Fruit fly (Drosophila melanogaster) whole organism, embryonic: ENCODE measurements around the gene CG14982.

ENCODE experiments used
- Atf6 ChIP-seq: fragments of 200-800 bp; sonication (Bioruptor generic); IDR thresholded peaks from 2 replicates; pipeline ENCODE4 v1.3.6; 2022; ENCODE audit warnings: missing biosample characterization, missing genetic modification characterization
- CG1024 ChIP-seq: fragments of 200-800 bp; sonication (Bioruptor generic); IDR thresholded peaks from 2 replicates; pipeline ENCODE4 v1.3.6; 2022; ENCODE audit warnings: missing biosample characterization, missing genetic modification characterization
- CG10431 ChIP-seq: fragments of 200-800 bp; sonication (Bioruptor generic); optimal IDR thresholded peaks from 3 replicates; lab custom pipeline; 2018; ENCODE audit warnings: missing biosample characterization, mild to moderate bottlenecking, missing genetic modification characterization
- CG12299 ChIP-seq: fragments of 200-800 bp; sonication (Bioruptor generic); optimal IDR thresholded peaks from 2 replicates; lab custom pipeline; 2018; ENCODE audit warnings: missing biosample characterization, mild to moderate bottlenecking, missing genetic modification characterization
- CG13424 ChIP-seq: fragments of 200-800 bp; sonication (Bioruptor generic); optimal IDR thresholded peaks from 2 replicates; lab custom pipeline; 2019; ENCODE audit warnings: missing biosample characterization, mild to moderate bottlenecking, missing genetic modification characterization, moderate library complexity
- CG13775 ChIP-seq: fragments of 200-800 bp; sonication (Bioruptor generic); optimal IDR thresholded peaks from 3 replicates; lab custom pipeline; 2017; ENCODE audit warnings: missing biosample characterization, mild to moderate bottlenecking, missing genetic modification characterization
- CG14965 ChIP-seq: fragments of 200-800 bp; sonication (Bioruptor generic); optimal IDR thresholded peaks from 2 replicates; lab custom pipeline; 2016; ENCODE audit warnings: missing biosample characterization, missing genetic modification characterization, borderline replicate concordance
- CG17829 ChIP-seq: fragments of 200-800 bp; optimal IDR thresholded peaks from 2 replicates; lab custom pipeline; 2019; ENCODE audit warnings: missing biosample characterization, mild to moderate bottlenecking, missing genetic modification characterization, moderate library complexity
- CG18011 ChIP-seq: fragments of 200-800 bp; sonication (Bioruptor generic); optimal IDR thresholded peaks from 2 replicates; lab custom pipeline; 2017; ENCODE audit warnings: missing biosample characterization, missing genetic modification characterization, mild to moderate bottlenecking, moderate library complexity, missing genotype
- CG2678 ChIP-seq: fragments of 200-800 bp; sonication (Bioruptor generic); optimal IDR thresholded peaks from 3 replicates; lab custom pipeline; 2019; ENCODE audit warnings: missing biosample characterization, mild to moderate bottlenecking, missing genetic modification characterization, moderate library complexity
- CG2712 ChIP-seq: fragments of 200-800 bp; optimal IDR thresholded peaks from 3 replicates; lab custom pipeline; 2019; ENCODE audit warnings: missing biosample characterization, mild to moderate bottlenecking, missing genetic modification characterization, moderate library complexity
- CG34224 ChIP-seq: fragments of 200-800 bp; sonication (Bioruptor generic); IDR thresholded peaks from 3 replicates; pipeline ENCODE4 v1.3.6; 2022; ENCODE audit warnings: missing biosample characterization, missing genetic modification characterization; ENCODE audit not compliant: partially characterized antibody
- CG4404 ChIP-seq: fragments of 200-800 bp; sonication (Bioruptor generic); IDR thresholded peaks from 2 replicates; pipeline ENCODE4 v1.3.6; 2022; ENCODE audit warnings: missing biosample characterization, missing genetic modification characterization
- CG6254 ChIP-seq: fragments of 200-800 bp; sonication (Bioruptor generic); optimal IDR thresholded peaks from 3 replicates; lab custom pipeline; 2017; ENCODE audit warnings: mild to moderate bottlenecking, missing biosample characterization, missing genetic modification reagents, missing genetic modification characterization
- CG6791 ChIP-seq: fragments of 200-800 bp; sonication (Bioruptor generic); IDR thresholded peaks from 3 replicates; pipeline ENCODE4 v1.3.6; 2022; ENCODE audit warnings: missing biosample characterization, missing genetic modification characterization; ENCODE audit not compliant: partially characterized antibody
- CG6813 ChIP-seq: fragments of 200-800 bp; sonication (Bioruptor generic); optimal IDR thresholded peaks from 2 replicates; lab custom pipeline; 2017; ENCODE audit warnings: missing biosample characterization, missing genetic modification characterization, mild to moderate bottlenecking, moderate library complexity, missing genetic modification reagents
- CG9437 ChIP-seq: fragments of 200-800 bp; sonication (Bioruptor generic); optimal IDR thresholded peaks from 2 replicates; lab custom pipeline; 2018; ENCODE audit warnings: missing biosample characterization, mild to moderate bottlenecking, missing genetic modification characterization
- CrebB ChIP-seq: fragments of 200-800 bp; sonication (Bioruptor generic); optimal IDR thresholded peaks from 3 replicates; lab custom pipeline; 2018; ENCODE audit warnings: missing biosample characterization, mild to moderate bottlenecking, missing genetic modification characterization
- D19B ChIP-seq: fragments of 200-800 bp; sonication (Bioruptor generic); optimal IDR thresholded peaks from 2 replicates; lab custom pipeline; 2017; ENCODE audit warnings: missing biosample characterization, mild to moderate bottlenecking, missing genetic modification characterization
- Dek ChIP-seq: fragments of 200-800 bp; sonication (Bioruptor generic); optimal IDR thresholded peaks from 3 replicates; lab custom pipeline; 2019; ENCODE audit warnings: missing biosample characterization, mild to moderate bottlenecking, missing genetic modification characterization, moderate library complexity
- Dp ChIP-seq: fragments of 200-800 bp; sonication (Bioruptor generic); optimal IDR thresholded peaks from 2 replicates; lab custom pipeline; 2018; ENCODE audit warnings: missing biosample characterization, mild to moderate bottlenecking, missing genetic modification characterization, moderate library complexity
- Ets65A ChIP-seq: fragments of 200-800 bp; sonication (Bioruptor generic); peaks from one replicate; lab custom pipeline; 2016; ENCODE audit warnings: missing biosample characterization, missing genetic modification characterization
- GATAe ChIP-seq: fragments of 200-800 bp; sonication (Bioruptor generic); conservative IDR thresholded peaks from 2 replicates; pipeline ENCODE4 v1.3.6; 2022; ENCODE audit warnings: missing biosample characterization, missing genetic modification characterization
- HLH3B ChIP-seq: fragments of 200-800 bp; sonication (Bioruptor generic); IDR thresholded peaks from 2 replicates; pipeline ENCODE4 v1.3.6; 2022; ENCODE audit warnings: missing biosample characterization, missing genetic modification characterization
- Hr51 ChIP-seq, 2 experiments: fragments of 200-800 bp; sonication (Bioruptor generic); optimal IDR thresholded peaks; 2 replicates in 1 of 2; 3 replicates in 1 of 2; lab custom pipeline; 2016 to 2018; ENCODE audit warnings: missing biosample characterization in 2 of 2, missing genetic modification characterization in 2 of 2, mild to moderate bottlenecking in 1 of 2, moderate library complexity in 1 of 2
- Max ChIP-seq: fragments of 200-800 bp; sonication (Bioruptor generic); optimal IDR thresholded peaks from 2 replicates; lab custom pipeline; 2016; ENCODE audit warnings: missing biosample characterization, mild to moderate bottlenecking, missing genetic modification characterization
- Oaz ChIP-seq: fragments of 200-800 bp; sonication (Bioruptor generic); IDR thresholded peaks from 2 replicates; pipeline ENCODE4 v1.3.6; 2022; ENCODE audit warnings: missing biosample characterization, missing genetic modification characterization
- Six4 ChIP-seq: fragments of 200-800 bp; sonication (Bioruptor generic); optimal IDR thresholded peaks from 2 replicates; lab custom pipeline; 2016; ENCODE audit warnings: missing biosample characterization, missing genetic modification characterization
- Ssrp ChIP-seq: fragments of 200-800 bp; sonication (Bioruptor generic); optimal IDR thresholded peaks from 2 replicates; lab custom pipeline; 2018; ENCODE audit warnings: missing biosample characterization, mild to moderate bottlenecking, missing genetic modification characterization, moderate library complexity
- Usf ChIP-seq: fragments of 200-800 bp; sonication (Bioruptor generic); optimal IDR thresholded peaks from 2 replicates; lab custom pipeline; 2017; ENCODE audit warnings: missing genotype, missing biosample characterization, missing genetic modification characterization
- amos ChIP-seq: fragments of 200-800 bp; sonication (Bioruptor generic); IDR thresholded peaks from 2 replicates; pipeline ENCODE4 v1.3.6; 2022; ENCODE audit warnings: missing biosample characterization, missing genetic modification characterization; ENCODE audit not compliant: partially characterized antibody
- az2 ChIP-seq: fragments of 200-800 bp; sonication (Bioruptor generic); optimal IDR thresholded peaks from 3 replicates; lab custom pipeline; 2016; ENCODE audit warnings: missing biosample characterization, missing genetic modification characterization
- dati ChIP-seq: fragments of 200-800 bp; sonication (Bioruptor generic); IDR thresholded peaks from 2 replicates; pipeline ENCODE4 v1.3.6; 2022; ENCODE audit warnings: missing biosample characterization, missing genetic modification characterization
- fu2 ChIP-seq: fragments of 200-800 bp; sonication (Bioruptor generic); optimal IDR thresholded peaks from 2 replicates; lab custom pipeline; 2016; ENCODE audit warnings: missing biosample characterization, missing genetic modification characterization
- kay ChIP-seq: fragments of 200-800 bp; sonication (Bioruptor generic); optimal IDR thresholded peaks from 2 replicates; lab custom pipeline; 2016; ENCODE audit warnings: missing biosample characterization, missing genetic modification characterization
- knrl ChIP-seq: fragments of 200-800 bp; sonication (Bioruptor generic); IDR thresholded peaks from 3 replicates; pipeline ENCODE4 v1.3.6; 2022; ENCODE audit warnings: missing biosample characterization, missing genetic modification characterization; ENCODE audit not compliant: partially characterized antibody
- lilli ChIP-seq: fragments of 200-800 bp; sonication (Bioruptor generic); optimal IDR thresholded peaks from 3 replicates; lab custom pipeline; 2016; ENCODE audit warnings: missing biosample characterization, missing genetic modification characterization
- nau ChIP-seq: fragments of 200-800 bp; sonication (Bioruptor generic); optimal IDR thresholded peaks from 3 replicates; lab custom pipeline; 2017; ENCODE audit warnings: missing biosample characterization, mild to moderate bottlenecking, missing genetic modification characterization, missing genetic modification reagents
- nerfin-2 ChIP-seq: fragments of 200-800 bp; sonication (Bioruptor generic); IDR thresholded peaks from 2 replicates; pipeline ENCODE4 v1.3.6; 2022; ENCODE audit warnings: missing biosample characterization, missing genetic modification characterization; ENCODE audit not compliant: partially characterized antibody
- oc ChIP-seq: fragments of 200-800 bp; sonication (Bioruptor generic); optimal IDR thresholded peaks from 2 replicates; lab custom pipeline; 2018; ENCODE audit warnings: missing biosample characterization, mild to moderate bottlenecking, missing genetic modification characterization, moderate library complexity
- org-1 ChIP-seq: fragments of 200-800 bp; sonication (Bioruptor generic); optimal IDR thresholded peaks from 2 replicates; lab custom pipeline; 2017; ENCODE audit warnings: missing biosample characterization, missing genetic modification characterization
- otp ChIP-seq: fragments of 200-800 bp; sonication (Bioruptor generic); IDR thresholded peaks from 3 replicates; pipeline ENCODE4, ENCODE4 v1.3.6; 2022; ENCODE audit warnings: missing biosample characterization, missing genetic modification characterization
- pho ChIP-seq: fragments of 200-800 bp; sonication (Bioruptor generic); optimal IDR thresholded peaks from 2 replicates; lab custom pipeline; 2016; ENCODE audit warnings: missing biosample characterization, missing genetic modification characterization
- pita ChIP-seq: fragments of 200-800 bp; sonication (Bioruptor generic); optimal IDR thresholded peaks from 2 replicates; lab custom pipeline; 2017; ENCODE audit warnings: missing biosample characterization, mild to moderate bottlenecking, missing genetic modification characterization
- pros ChIP-seq: fragments of 200-800 bp; sonication (Bioruptor generic); optimal IDR thresholded peaks from 3 replicates; lab custom pipeline; 2019; ENCODE audit warnings: missing biosample characterization, mild to moderate bottlenecking, missing genetic modification characterization, moderate library complexity
- repo ChIP-seq: fragments of 200-800 bp; sonication (Bioruptor generic); optimal IDR thresholded peaks from 2 replicates; lab custom pipeline; 2016; ENCODE audit warnings: missing biosample characterization, missing genetic modification characterization
- sob ChIP-seq: fragments of 200-800 bp; sonication (Bioruptor generic); IDR thresholded peaks from 2 replicates; pipeline ENCODE4 v1.3.6; 2022; ENCODE audit warnings: missing biosample characterization, missing genetic modification characterization
- stwl ChIP-seq: fragments of 200-800 bp; sonication (Bioruptor generic); optimal IDR thresholded peaks from 3 replicates; lab custom pipeline; 2018; ENCODE audit warnings: missing biosample characterization, mild to moderate bottlenecking, missing genetic modification characterization, moderate library complexity
- wek ChIP-seq: fragments of 200-800 bp; sonication (Bioruptor generic); optimal IDR thresholded peaks from 3 replicates; lab custom pipeline; 2018; ENCODE audit warnings: missing biosample characterization, mild to moderate bottlenecking, missing genetic modification characterization, moderate library complexity

Gene CG14982

DNA sequence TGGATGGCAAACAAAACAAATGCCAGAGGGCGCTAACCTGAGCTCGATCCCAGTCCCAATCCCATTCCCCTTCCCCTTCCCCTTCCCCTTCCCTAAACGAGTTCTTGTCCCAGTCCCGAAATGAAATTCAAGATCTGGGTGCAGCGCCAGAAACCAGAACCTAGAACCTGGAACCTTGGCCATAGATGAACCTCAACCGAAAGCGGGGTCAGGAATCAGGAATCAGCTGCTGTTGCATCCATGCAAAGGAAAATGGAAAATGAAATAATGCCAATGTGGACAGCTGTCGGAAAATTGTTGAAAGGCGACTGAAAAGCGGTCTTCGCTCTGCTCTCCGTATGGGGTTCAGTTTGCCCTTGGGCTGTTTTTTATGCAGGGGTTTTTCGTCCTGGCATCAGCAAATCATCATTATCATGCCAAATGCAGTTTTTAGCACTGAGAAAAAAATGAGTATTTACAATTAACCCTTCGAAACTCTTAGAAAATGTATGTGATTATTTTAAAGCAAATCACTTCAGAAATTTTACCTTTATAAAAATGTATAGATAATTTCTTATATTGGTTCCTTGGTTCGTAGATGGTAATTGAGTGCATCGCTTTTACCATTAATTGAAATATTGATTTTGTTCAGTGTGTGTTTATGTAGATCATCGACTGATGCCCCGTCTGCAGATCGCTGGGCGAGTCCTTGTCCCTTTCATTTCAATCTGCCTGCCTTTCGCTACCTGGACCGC is 35.3 kb downstream of the CG14982 start (continued):
- TF ChIP-seq CrebB (tag; lab: Kevin White, UChicago) (no peak), Ets65A (no peak), CG17829 (tag; lab: Kevin White, UChicago) (peak; percentile 62), CG34224 (GFP tag; lab: Robert Waterston, UW) (no peak), CG6791 (GFP tag; lab: Robert Waterston, UW) (no peak), lilli (no peak), Hr51 (GFP tag; optimal IDR thresholded peaks at IDR 0.05; lab: Kevin White, UChicago) (no peak), HLH3B (GFP tag; lab: Robert Waterston, UW) (no peak), Atf6 (GFP tag; lab: Robert Waterston, UW) (no peak), Ssrp (peak; percentile 39), CG9437 (GFP tag; lab: Kevin White, UChicago) (no peak), GATAe (GFP tag; lab: Robert Waterston, UW) (no peak), CG13424 (tag; lab: Kevin White, UChicago) (no peak), amos (GFP tag; lab: Robert Waterston, UW) (no peak), nau (GFP tag; lab: Kevin White, UChicago) (no peak), CG6254 (GFP tag; lab: Kevin White, UChicago) (no peak), pros (GFP tag; lab: Kevin White, UChicago) (peak; percentile 90), CG6813 (GFP tag; lab: Kevin White, UChicago) (no peak), az2 (GFP tag; lab: Kevin White, UChicago) (peak; percentile 18), nerfin-2 (GFP tag; lab: Robert Waterston, UW) (no peak), dati (GFP tag; lab: Robert Waterston, UW) (no peak), Dek (tag; lab: Kevin White, UChicago) (no peak), Dp (GFP tag; lab: Kevin White, UChicago) (no peak), kay (no peak), CG4404 (GFP tag; lab: Robert Waterston, UW) (peak; percentile 67), CG2712 (tag; lab: Kevin White, UChicago) (peak; percentile 78), repo (GFP tag; lab: Kevin White, UChicago) (no peak), otp (no peak), org-1 (GFP tag; lab: Kevin White, UChicago) (no peak), Usf (GFP tag; lab: Kevin White, UChicago) (no peak), CG13775 (GFP tag; lab: Kevin White, UChicago) (peak; percentile 27), Six4 (GFP tag; lab: Kevin White, UChicago) (no peak), pho (GFP tag; lab: Kevin White, UChicago) (no peak), Max (GFP tag; lab: Kevin White, UChicago) (no peak), CG2678 (peak; percentile 11), Oaz (GFP tag; lab: Robert Waterston, UW) (no peak), CG1024 (GFP tag; lab: Robert Waterston, UW) (no peak), wek (GFP tag; lab: Kevin White, UChicago) (no peak), knrl (GFP tag; lab: Robert Waterston, UW) (no peak), CG10431 (GFP tag; lab: Kevin White, UChicago) (no peak), oc (tag; lab: Kevin White, UChicago) (no peak), fu2 (no peak), CG12299 (no peak), sob (GFP tag; lab: Robert Waterston, UW) (no peak), CG18011 (no peak), stwl (tag; lab: Kevin White, UChicago) (peak; percentile 27), CG14965 (GFP tag; lab: Kevin White, UChicago) (no peak), D19B (GFP tag; lab: Kevin White, UChicago) (no peak), pita (GFP tag; lab: Kevin White, UChicago) (no peak)
